Fruit fly (Drosophila melanogaster): ENCODE measurements around the gene RpS13.

- TF ChIP-seq Crg-1 (GFP tag; optimal IDR thresholded peaks at IDR 0.05) (peak; percentile 37), Clk (GFP tag; optimal IDR thresholded peaks at IDR 0.05) (peak; percentile 42), cic (GFP tag; optimal IDR thresholded peaks at IDR 0.05) (peak; percentile 90), CG5204 (GFP tag; optimal IDR thresholded peaks at IDR 0.05) (no peak), CG33017 (tag; optimal IDR thresholded peaks at IDR 0.05) (peak; percentile 62)
These were observed 6.2 kb upstream of the RpS13 start, which contains the start of gene CG17292 for dm6 chr2L:8370364-8371326.

All from whole organism, adult.